Fruit fly (Drosophila melanogaster) whole organism, embryonic: ENCODE data around the gene dib.

Experiments
- ATbp ChIP-seq: fragments of 200-800 bp; sonication (Bioruptor generic); optimal IDR thresholded peaks from 2 replicates; lab custom pipeline; 2017; ENCODE audit warnings: missing biosample characterization, mild to moderate bottlenecking, missing genetic modification characterization, missing genetic modification reagents
- BEAF-32 ChIP-seq: fragments of 200-800 bp; sonication (Bioruptor generic); optimal IDR thresholded peaks from 3 replicates; lab custom pipeline; 2017; ENCODE audit warnings: missing biosample characterization, missing genetic modification characterization, mild to moderate bottlenecking, moderate library complexity, missing genetic modification reagents
- Bgb ChIP-seq: fragments of 200-800 bp; sonication (Bioruptor generic); IDR thresholded peaks from 2 replicates; pipeline ENCODE4 v1.3.6; 2022; ENCODE audit warnings: missing biosample characterization, missing genetic modification characterization; ENCODE audit not compliant: partially characterized antibody
- CG10462 ChIP-seq: fragments of 200-800 bp; sonication (Bioruptor generic); optimal IDR thresholded peaks from 2 replicates; lab custom pipeline; 2016; ENCODE audit warnings: missing biosample characterization, missing genetic modification characterization
- CG11696 ChIP-seq: fragments of 200-800 bp; sonication (Bioruptor generic); IDR thresholded peaks from 2 replicates; pipeline ENCODE4 v1.3.6; 2022; ENCODE audit warnings: missing biosample characterization, missing genetic modification characterization
- CG12104 ChIP-seq: fragments of 200-800 bp; sonication (Bioruptor generic); optimal IDR thresholded peaks from 3 replicates; lab custom pipeline; 2016; ENCODE audit warnings: missing biosample characterization, missing genetic modification characterization
- CG12391 ChIP-seq: fragments of 200-800 bp; sonication (Bioruptor generic); optimal IDR thresholded peaks from 3 replicates; lab custom pipeline; 2018; ENCODE audit warnings: missing biosample characterization, mild to moderate bottlenecking, missing genetic modification characterization, moderate library complexity
- CG13775 ChIP-seq: fragments of 200-800 bp; sonication (Bioruptor generic); optimal IDR thresholded peaks from 3 replicates; lab custom pipeline; 2017; ENCODE audit warnings: missing biosample characterization, mild to moderate bottlenecking, missing genetic modification characterization
- CG15479 ChIP-seq: fragments of 200-800 bp; sonication (Bioruptor generic); optimal IDR thresholded peaks from 3 replicates; lab custom pipeline; 2019; ENCODE audit warnings: missing biosample characterization, mild to moderate bottlenecking, missing genetic modification characterization, moderate library complexity
- CG16815 ChIP-seq: fragments of 200-800 bp; sonication (Bioruptor generic); optimal IDR thresholded peaks from 3 replicates; lab custom pipeline; 2017; ENCODE audit warnings: missing biosample characterization, mild to moderate bottlenecking, missing genetic modification characterization
- CG17912 ChIP-seq: fragments of 200-800 bp; sonication (Bioruptor generic); optimal IDR thresholded peaks from 2 replicates; lab custom pipeline; 2018; ENCODE audit warnings: missing biosample characterization, mild to moderate bottlenecking, missing genetic modification characterization
- CG1792 ChIP-seq: fragments of 200-800 bp; sonication (Bioruptor generic); optimal IDR thresholded peaks from 2 replicates; lab custom pipeline; 2016; ENCODE audit warnings: missing biosample characterization, missing genetic modification characterization
- CG18764 ChIP-seq: fragments of 200-800 bp; sonication (Bioruptor generic); optimal IDR thresholded peaks from 3 replicates; lab custom pipeline; 2016; ENCODE audit warnings: missing biosample characterization, missing genetic modification characterization
- CG3065 ChIP-seq: fragments of 200-800 bp; sonication (Bioruptor generic); optimal IDR thresholded peaks from 2 replicates; lab custom pipeline; 2016; ENCODE audit warnings: missing biosample characterization, missing genetic modification characterization
- CG32767 ChIP-seq: fragments of 200-800 bp; sonication (Bioruptor generic); IDR thresholded peaks from 2 replicates; pipeline ENCODE4 v1.3.6; 2022; ENCODE audit warnings: missing biosample characterization, missing genetic modification characterization
- CG3726 ChIP-seq: fragments of 200-800 bp; sonication (Bioruptor generic); IDR thresholded peaks from 3 replicates; pipeline ENCODE4, ENCODE4 v1.3.6; 2022; ENCODE audit warnings: missing biosample characterization, missing genetic modification characterization
- CG4360 ChIP-seq: fragments of 200-800 bp; sonication (Bioruptor generic); IDR thresholded peaks from 2 replicates; pipeline ENCODE4 v1.3.6; 2022; ENCODE audit warnings: missing biosample characterization, missing genetic modification characterization
- CG6175 ChIP-seq: fragments of 200-800 bp; sonication (Bioruptor generic); IDR thresholded peaks from 3 replicates; pipeline ENCODE4 v1.3.6; 2022; ENCODE audit warnings: missing biosample characterization, missing genetic modification characterization
- CG6689 ChIP-seq: fragments of 200-800 bp; sonication (Bioruptor generic); IDR thresholded peaks from 2 replicates; pipeline ENCODE4 v1.3.6; 2022; ENCODE audit warnings: missing biosample characterization, missing genetic modification characterization
- CG8924 ChIP-seq: fragments of 200-800 bp; optimal IDR thresholded peaks from 3 replicates; lab custom pipeline; 2019; ENCODE audit warnings: missing biosample characterization, mild to moderate bottlenecking, missing genetic modification characterization, moderate library complexity
- CG9437 ChIP-seq: fragments of 200-800 bp; sonication (Bioruptor generic); optimal IDR thresholded peaks from 2 replicates; lab custom pipeline; 2018; ENCODE audit warnings: missing biosample characterization, mild to moderate bottlenecking, missing genetic modification characterization
- CG9727 ChIP-seq: fragments of 200-800 bp; sonication (Bioruptor generic); optimal IDR thresholded peaks from 3 replicates; lab custom pipeline; 2017; ENCODE audit warnings: missing biosample characterization, mild to moderate bottlenecking, missing genetic modification characterization
- D19B ChIP-seq: fragments of 200-800 bp; sonication (Bioruptor generic); optimal IDR thresholded peaks from 2 replicates; lab custom pipeline; 2017; ENCODE audit warnings: missing biosample characterization, mild to moderate bottlenecking, missing genetic modification characterization
- H15 ChIP-seq: fragments of 200-800 bp; sonication (Bioruptor generic); IDR thresholded peaks from 3 replicates; pipeline ENCODE4 v1.3.6; 2022; ENCODE audit warnings: missing biosample characterization, missing genetic modification characterization
- HLH4C ChIP-seq: fragments of 200-800 bp; sonication (Bioruptor generic); IDR thresholded peaks from 3 replicates; pipeline ENCODE4 v1.3.6; 2022; ENCODE audit warnings: missing biosample characterization, missing genetic modification characterization; ENCODE audit not compliant: partially characterized antibody
- Nf-YC ChIP-seq: fragments of 200-800 bp; optimal IDR thresholded peaks from 3 replicates; lab custom pipeline; 2019; ENCODE audit warnings: missing biosample characterization, mild to moderate bottlenecking, missing genetic modification characterization, moderate library complexity
- Oli ChIP-seq: fragments of 200-800 bp; sonication (Bioruptor generic); optimal IDR thresholded peaks from 2 replicates; lab custom pipeline; 2018; ENCODE audit warnings: missing biosample characterization, mild to moderate bottlenecking, missing genetic modification characterization, moderate library complexity
- Scr ChIP-seq: fragments of 200-800 bp; sonication (Bioruptor generic); IDR thresholded peaks from 2 replicates; pipeline ENCODE4 v1.3.6; 2022; ENCODE audit warnings: missing biosample characterization, missing genetic modification characterization; ENCODE audit not compliant: partially characterized antibody
- Spps ChIP-seq: fragments of 200-800 bp; sonication (Bioruptor generic); optimal IDR thresholded peaks from 2 replicates; lab custom pipeline; 2018; ENCODE audit warnings: missing biosample characterization, mild to moderate bottlenecking, missing genetic modification characterization
- al ChIP-seq: fragments of 200-800 bp; sonication (Bioruptor generic); IDR thresholded peaks from 2 replicates; pipeline ENCODE4 v1.3.6; 2022; ENCODE audit warnings: missing biosample characterization, missing genetic modification characterization
- ato ChIP-seq: fragments of 200-800 bp; sonication (Bioruptor generic); IDR thresholded peaks from 2 replicates; pipeline ENCODE4 v1.3.6; 2022; ENCODE audit warnings: missing biosample characterization, missing genetic modification characterization; ENCODE audit not compliant: partially characterized antibody
- cas ChIP-seq: fragments of 200-800 bp; sonication (Bioruptor generic); IDR thresholded peaks from 2 replicates; pipeline ENCODE4 v1.3.6; 2022; ENCODE audit warnings: missing biosample characterization, missing genetic modification characterization
- caup ChIP-seq: fragments of 200-800 bp; sonication (Bioruptor generic); optimal IDR thresholded peaks from 3 replicates; lab custom pipeline; 2017; ENCODE audit warnings: missing biosample characterization, mild to moderate bottlenecking, missing genetic modification characterization, moderate library complexity; ENCODE audit not compliant: severe bottlenecking
- chn ChIP-seq: fragments of 200-800 bp; sonication (Bioruptor generic); optimal IDR thresholded peaks from 2 replicates; lab custom pipeline; 2016; ENCODE audit warnings: missing biosample characterization, missing genetic modification characterization
- disco-r ChIP-seq: fragments of 200-800 bp; sonication (Bioruptor generic); optimal IDR thresholded peaks from 2 replicates; lab custom pipeline; 2016; ENCODE audit warnings: missing biosample characterization, missing genetic modification characterization
- emc ChIP-seq: fragments of 200-800 bp; sonication (Bioruptor generic); optimal IDR thresholded peaks from 2 replicates; lab custom pipeline; 2016; ENCODE audit warnings: missing biosample characterization, missing genetic modification characterization
- eve ChIP-seq, 2 experiments: fragments of >200 bp; optimal IDR thresholded peaks; 2 replicates each; lab custom pipeline; 2017; ENCODE audit warnings: missing biosample characterization in 2 of 2, missing genetic modification characterization in 2 of 2
- ftz-f1 ChIP-seq: fragments of 200-800 bp; sonication (Bioruptor generic); optimal IDR thresholded peaks from 2 replicates; lab custom pipeline; 2016; ENCODE audit warnings: missing biosample characterization, missing genetic modification characterization
- jing ChIP-seq: fragments of 200-800 bp; sonication (Bioruptor generic); optimal IDR thresholded peaks from 2 replicates; lab custom pipeline; 2018; ENCODE audit warnings: missing biosample characterization, mild to moderate bottlenecking, missing genetic modification characterization
- peb ChIP-seq: fragments of 200-800 bp; sonication (Bioruptor generic); IDR thresholded peaks from 2 replicates; pipeline ENCODE4 v1.3.6; 2022; ENCODE audit warnings: missing biosample characterization, missing genetic modification characterization
- pzg ChIP-seq: fragments of 200-800 bp; sonication (Bioruptor generic); optimal IDR thresholded peaks from 3 replicates; lab custom pipeline; 2018; ENCODE audit warnings: missing biosample characterization, mild to moderate bottlenecking, missing genetic modification characterization, moderate library complexity
- run ChIP-seq: fragments of 200-800 bp; sonication (Bioruptor generic); optimal IDR thresholded peaks from 3 replicates; lab custom pipeline; 2018; ENCODE audit warnings: missing biosample characterization, mild to moderate bottlenecking, missing genetic modification characterization
- schlank ChIP-seq: fragments of 200-800 bp; sonication (Bioruptor generic); optimal IDR thresholded peaks from 2 replicates; lab custom pipeline; 2018; ENCODE audit warnings: missing biosample characterization, mild to moderate bottlenecking, missing genetic modification characterization
- scrt ChIP-seq: fragments of 200-800 bp; sonication (Bioruptor generic); optimal IDR thresholded peaks from 2 replicates; lab custom pipeline; 2018; ENCODE audit warnings: missing biosample characterization, mild to moderate bottlenecking, missing genetic modification characterization, moderate library complexity
- sens ChIP-seq: fragments of 200-800 bp; sonication (Bioruptor generic); peaks from one replicate; lab custom pipeline; 2016; ENCODE audit warnings: missing biosample characterization, missing genetic modification characterization
- stc ChIP-seq: fragments of 200-800 bp; sonication (Bioruptor generic); IDR thresholded peaks from 2 replicates; pipeline ENCODE4 v1.3.6; 2022; ENCODE audit warnings: missing biosample characterization, missing genetic modification characterization
- tup ChIP-seq: fragments of 200-800 bp; sonication (Bioruptor generic); optimal IDR thresholded peaks from 2 replicates; lab custom pipeline; 2016; ENCODE audit warnings: missing biosample characterization, mild to moderate bottlenecking, missing genetic modification characterization, moderate library complexity
- vfl ChIP-seq: fragments of 200-800 bp; sonication (Bioruptor generic); optimal IDR thresholded peaks from 2 replicates; lab custom pipeline; 2016; ENCODE audit warnings: missing biosample characterization, missing genetic modification characterization
- zfh2 ChIP-seq: fragments of 200-800 bp; sonication (Bioruptor generic); optimal IDR thresholded peaks from 2 replicates; lab custom pipeline; 2016; ENCODE audit warnings: missing biosample characterization, missing genetic modification characterization

Gene dib

dm6 chr3L:4070221-4070995 is 8.3 kb downstream of the dib start (continued):
- TF ChIP-seq ATbp (GFP tag; lab: Kevin White, UChicago), result peak; percentile 76
- peak; percentile 86 for TF ChIP-seq CG1792 (GFP tag; lab: Kevin White, UChicago)
- peak; percentile 84 for TF ChIP-seq CG9727
- TF ChIP-seq CG12391 (tag; lab: Kevin White, UChicago), result peak; percentile 77
- TF ChIP-seq zfh2 (GFP tag; lab: Kevin White, UChicago), result peak; percentile 94
- no peak for TF ChIP-seq BEAF-32 (GFP tag; lab: Kevin White, UChicago)
- TF ChIP-seq CG6175, result peak; percentile 81
- TF ChIP-seq CG3065, result peak; percentile 65
- TF ChIP-seq stc (GFP tag; lab: Robert Waterston, UW), result peak; percentile 91
- peak; percentile 36 for TF ChIP-seq CG10462 (GFP tag; lab: Kevin White, UChicago)
- TF ChIP-seq Bgb (GFP tag; lab: Robert Waterston, UW), result no peak
- peak; percentile 90 for TF ChIP-seq CG32767 (GFP tag; lab: Robert Waterston, UW)
- TF ChIP-seq run, result peak; percentile 65
- TF ChIP-seq Spps (tag; lab: Kevin White, UChicago), result peak; percentile 45
- peak in 1 of 2 experiments; percentile 36 for TF ChIP-seq eve (GFP tag; optimal IDR thresholded peaks at IDR 0.05; lab: Kevin White, UChicago)
- peak; percentile 81 for TF ChIP-seq CG8924 (tag; lab: Kevin White, UChicago)
- peak; percentile 74 for TF ChIP-seq disco-r (GFP tag; lab: Kevin White, UChicago)
- peak; percentile 90 for TF ChIP-seq chn (GFP tag; lab: Kevin White, UChicago)
- peak; percentile 77 for TF ChIP-seq scrt (GFP tag; lab: Kevin White, UChicago)
- TF ChIP-seq jing, result peak; percentile 84
- TF ChIP-seq CG15479 (GFP tag; lab: Kevin White, UChicago), result no peak
- TF ChIP-seq tup (GFP tag; lab: Kevin White, UChicago), result peak; percentile 64
- peak; percentile 46 for TF ChIP-seq CG12104 (GFP tag; lab: Kevin White, UChicago)
- no peak for TF ChIP-seq ftz-f1 (GFP tag; lab: Kevin White, UChicago)
- peak; percentile 84 for TF ChIP-seq emc (GFP tag; lab: Kevin White, UChicago)
- peak; percentile 98 for TF ChIP-seq D19B (GFP tag; lab: Kevin White, UChicago)
- peak; percentile 58 for TF ChIP-seq CG18764 (GFP tag; lab: Kevin White, UChicago)
- peak; percentile 81 for TF ChIP-seq CG16815 (GFP tag; lab: Kevin White, UChicago)
- TF ChIP-seq CG13775 (GFP tag; lab: Kevin White, UChicago), result peak; percentile 70
- TF ChIP-seq pzg (GFP tag; lab: Kevin White, UChicago), result peak; percentile 5
- peak; percentile 72 for TF ChIP-seq CG9437 (GFP tag; lab: Kevin White, UChicago)
- peak; percentile 56 for TF ChIP-seq CG4360
- TF ChIP-seq Scr (GFP tag; lab: Robert Waterston, UW), result no peak
- peak; percentile 58 for TF ChIP-seq vfl
- TF ChIP-seq peb (GFP tag; lab: Robert Waterston, UW), result peak; percentile 87
- TF ChIP-seq sens, result peak; percentile 92
- peak; percentile 89 for TF ChIP-seq caup
- peak; percentile 71 for TF ChIP-seq CG11696 (GFP tag; lab: Robert Waterston, UW)
- TF ChIP-seq Oli (tag; lab: Kevin White, UChicago), result peak; percentile 90
- no peak for TF ChIP-seq ato
- peak; percentile 92 for TF ChIP-seq CG6689 (GFP tag; lab: Robert Waterston, UW)
- peak; percentile 91 for TF ChIP-seq al (GFP tag; lab: Robert Waterston, UW)
- peak; percentile 30 for TF ChIP-seq CG17912 (GFP tag; lab: Kevin White, UChicago)
- TF ChIP-seq schlank (tag; lab: Kevin White, UChicago), result peak; percentile 77
- no peak for TF ChIP-seq Nf-YC (tag; lab: Kevin White, UChicago)
- peak; percentile 87 for TF ChIP-seq cas (GFP tag; lab: Robert Waterston, UW)
- TF ChIP-seq CG3726 (GFP tag; lab: Robert Waterston, UW), result peak; percentile 89
- TF ChIP-seq HLH4C, result no peak
- TF ChIP-seq H15 (GFP tag; lab: Robert Waterston, UW), result peak; percentile 87
